Worm (Caenorhabditis elegans) whole organism, L4 larva: ENCODE results near the gene dhcr-24.

ENCODE experiments used
- F26F4.8 ChIP-seq: fragments of 200-800 bp; sonication (Bioruptor generic); conservative IDR thresholded peaks from 2 replicates; pipeline ENCODE4 v1.3.6; 2022; ENCODE audit warnings: missing genetic modification characterization, missing compliant biosample characterization
- F44E2.7 ChIP-seq: fragments of 200-800 bp; sonication (Bioruptor generic); IDR thresholded peaks from 2 replicates; pipeline ENCODE4 v2.1.2; 2022; ENCODE audit warnings: missing genetic modification characterization, missing compliant biosample characterization
- F49E8.2 ChIP-seq: sonication (generic microtip); optimal IDR thresholded peaks from 2 replicates; lab custom pipeline; 2016; ENCODE audit warnings: missing compliant biosample characterization, mild to moderate bottlenecking, missing genetic modification characterization, borderline replicate concordance
- R02D3.7 ChIP-seq: fragments of 150-350 bp; sonication (generic microtip); optimal IDR thresholded peaks from 3 replicates; lab custom pipeline; 2014; ENCODE audit warnings: missing biosample characterization, missing genetic modification characterization
- T20F7.1 ChIP-seq: fragments of 200-800 bp; sonication (Bioruptor generic); optimal IDR thresholded peaks from 2 replicates; lab custom pipeline; 2018; ENCODE audit warnings: mild to moderate bottlenecking, missing genetic modification characterization, missing compliant biosample characterization
- ZK337.2 ChIP-seq: fragments of 200-800 bp; sonication (Bioruptor generic); IDR thresholded peaks from 2 replicates; pipeline ENCODE4 v1.3.6; 2022; ENCODE audit warnings: missing genetic modification reagents, missing genetic modification characterization, missing compliant biosample characterization
- ZK546.5 ChIP-seq, 2 experiments: sonication (generic microtip); optimal IDR thresholded peaks; 2 replicates each; lab custom pipeline; 2017; ENCODE audit warnings: missing biosample characterization in 2 of 2, missing genetic modification characterization in 2 of 2
- aha-1 ChIP-seq: fragments of 150-350 bp; peaks from one replicate; lab custom pipeline; 2014; ENCODE audit warnings: missing biosample characterization, missing genetic modification characterization
- aly-2 ChIP-seq: sonication (generic microtip); optimal IDR thresholded peaks from 2 replicates; lab custom pipeline; 2018; ENCODE audit warnings: missing biosample characterization, missing genetic modification characterization
- ama-1 ChIP-seq: fragments of 150-350 bp; optimal IDR thresholded peaks from 2 replicates; lab custom pipeline; 2014; ENCODE audit warnings: inconsistent platforms, mixed read lengths
- arid-1 ChIP-seq: fragments of 200-800 bp; sonication (Bioruptor generic); conservative IDR thresholded peaks from 2 replicates; pipeline ENCODE4 v1.3.6; 2022; ENCODE audit warnings: missing genetic modification reagents, missing genetic modification characterization, missing compliant biosample characterization
- attf-4 ChIP-seq: sonication (generic microtip); optimal IDR thresholded peaks from 3 replicates; lab custom pipeline; 2017; ENCODE audit warnings: missing biosample characterization, missing genetic modification characterization
- ceh-20 ChIP-seq: fragments of 200-800 bp; sonication (Bioruptor generic); IDR thresholded peaks from 2 replicates; pipeline ENCODE4 v1.3.6; 2022; ENCODE audit warnings: missing genetic modification reagents, missing genetic modification characterization, missing compliant biosample characterization
- ceh-82 ChIP-seq: sonication (generic microtip); optimal IDR thresholded peaks from 2 replicates; lab custom pipeline; 2017; ENCODE audit warnings: missing biosample characterization, missing genetic modification characterization
- cey-2 ChIP-seq: sonication (generic microtip); optimal IDR thresholded peaks from 3 replicates; lab custom pipeline; 2017; ENCODE audit warnings: missing genetic modification characterization, mild to moderate bottlenecking, missing compliant biosample characterization, antibody characterized with exemption, borderline replicate concordance; ENCODE audit not compliant: insufficient read depth
- ctbp-1 ChIP-seq: fragments of 200-800 bp; sonication (Bioruptor generic); IDR thresholded peaks from 2 replicates; pipeline ENCODE4 v1.3.6; 2022; ENCODE audit warnings: missing genetic modification reagents, missing genetic modification characterization, missing compliant biosample characterization
- daf-19 ChIP-seq: fragments of 200-800 bp; sonication (Bioruptor generic); conservative IDR thresholded peaks from 2 replicates; pipeline ENCODE4 v1.3.6; 2022; ENCODE audit warnings: missing genetic modification characterization, missing compliant biosample characterization
- dmd-8 ChIP-seq: fragments of 200-800 bp; sonication (Bioruptor generic); IDR thresholded peaks from 2 replicates; pipeline ENCODE4 v1.3.6; 2022; ENCODE audit warnings: missing genetic modification characterization, missing compliant biosample characterization
- dmd-9 ChIP-seq: fragments of 200-800 bp; sonication (Bioruptor generic); IDR thresholded peaks from 2 replicates; pipeline ENCODE4 v1.3.6; 2022; ENCODE audit warnings: missing genetic modification reagents, missing genetic modification characterization, missing compliant biosample characterization
- egl-43 ChIP-seq: fragments of 200-800 bp; sonication (Bioruptor generic); IDR thresholded peaks from 2 replicates; pipeline ENCODE4 v1.3.6; 2022; ENCODE audit warnings: missing genetic modification reagents, missing genetic modification characterization, missing compliant biosample characterization
- fkh-10 ChIP-seq: fragments of 150-350 bp; optimal IDR thresholded peaks from 2 replicates; lab custom pipeline; 2014; ENCODE audit warnings: missing biosample characterization, missing genetic modification reagents, missing genetic modification characterization
- gei-8 ChIP-seq: fragments of 200-800 bp; sonication (Bioruptor generic); optimal IDR thresholded peaks from 2 replicates; lab custom pipeline; 2018; ENCODE audit warnings: mild to moderate bottlenecking, missing genetic modification characterization, missing compliant biosample characterization
- hlh-30 ChIP-seq: sonication (generic microtip); optimal IDR thresholded peaks from 2 replicates; lab custom pipeline; 2017; ENCODE audit warnings: antibody characterized with exemption, mild to moderate bottlenecking, missing genetic modification characterization, missing compliant biosample characterization; ENCODE audit not compliant: insufficient read depth
- hmg-1.1 ChIP-seq: fragments of 200-800 bp; sonication (Bioruptor generic); IDR thresholded peaks from 2 replicates; pipeline ENCODE4 v1.3.6; 2022; ENCODE audit warnings: missing genetic modification reagents, missing genetic modification characterization, missing compliant biosample characterization
- jun-1 ChIP-seq: fragments of 150-350 bp; optimal IDR thresholded peaks from 2 replicates; lab custom pipeline; 2014; ENCODE audit warnings: missing biosample characterization, missing genetic modification reagents, missing genetic modification characterization
- lim-7 ChIP-seq: fragments of 200-800 bp; sonication (Bioruptor generic); IDR thresholded peaks from 2 replicates; pipeline ENCODE4 v1.3.6; 2022; ENCODE audit warnings: missing genetic modification characterization, missing compliant biosample characterization
- lin-15B ChIP-seq: fragments of 150-350 bp; sonication (generic microtip); optimal IDR thresholded peaks from 3 replicates; lab custom pipeline; 2014; ENCODE audit warnings: missing biosample characterization, missing genetic modification characterization
- lin-38 ChIP-seq: fragments of 200-800 bp; sonication (Bioruptor generic); IDR thresholded peaks from 2 replicates; pipeline ENCODE4 v1.3.6; 2022; ENCODE audit warnings: missing genetic modification reagents, missing genetic modification characterization, missing compliant biosample characterization
- lir-3 ChIP-seq: sonication (generic microtip); optimal IDR thresholded peaks from 2 replicates; lab custom pipeline; 2016; ENCODE audit warnings: mild to moderate bottlenecking, missing genetic modification characterization, missing compliant biosample characterization
- lsy-2 ChIP-seq, 2 experiments: fragments of 150-350 bp in 1 of 2; sonication (generic microtip) in 1 of 2; optimal IDR thresholded peaks; 2 replicates each; lab custom pipeline; 2014 to 2017; ENCODE audit warnings: missing biosample characterization in 2 of 2, missing genetic modification characterization in 2 of 2
- madf-9 ChIP-seq: fragments of 200-800 bp; sonication (Bioruptor generic); conservative IDR thresholded peaks from 2 replicates; pipeline ENCODE4 v1.3.6; 2022; ENCODE audit warnings: missing genetic modification reagents, missing genetic modification characterization, missing compliant biosample characterization
- mdl-1 ChIP-seq, 2 experiments: fragments of 150-350 bp in 1 of 2; sonication (generic microtip) in 1 of 2; optimal IDR thresholded peaks; 2 replicates each; lab custom pipeline; 2014 to 2017; ENCODE audit warnings: missing biosample characterization in 2 of 2, missing genetic modification characterization in 2 of 2
- mes-2 ChIP-seq: sonication (generic microtip); optimal IDR thresholded peaks from 2 replicates; lab custom pipeline; 2016; ENCODE audit warnings: missing genotype, mild to moderate bottlenecking, missing genetic modification characterization, missing compliant biosample characterization; ENCODE audit not compliant: poor library complexity, severe bottlenecking
- mxl-2 ChIP-seq: fragments of 200-800 bp; sonication (Bioruptor generic); conservative IDR thresholded peaks from 2 replicates; pipeline ENCODE4 v1.3.6; 2022; ENCODE audit warnings: missing genetic modification reagents, missing genetic modification characterization, missing compliant biosample characterization
- mxl-3 ChIP-seq: fragments of 200-800 bp; sonication (Bioruptor generic); optimal IDR thresholded peaks from 2 replicates; lab custom pipeline; 2018; ENCODE audit warnings: mild to moderate bottlenecking, missing genetic modification characterization, missing compliant biosample characterization
- nhr-102 ChIP-seq: sonication (generic microtip); optimal IDR thresholded peaks from 2 replicates; lab custom pipeline; 2016; ENCODE audit warnings: mild to moderate bottlenecking, missing genetic modification characterization, moderate library complexity, missing compliant biosample characterization
- nhr-237 ChIP-seq: sonication (generic microtip); optimal IDR thresholded peaks from 2 replicates; lab custom pipeline; 2017; ENCODE audit warnings: missing biosample characterization, missing genetic modification characterization
- nhr-28 ChIP-seq: fragments of 150-350 bp; optimal IDR thresholded peaks from 2 replicates; lab custom pipeline; 2014; ENCODE audit warnings: missing biosample characterization, missing genetic modification characterization
- nhr-76 ChIP-seq: fragments of 150-350 bp; optimal IDR thresholded peaks from 2 replicates; lab custom pipeline; 2014; ENCODE audit warnings: missing biosample characterization, missing genetic modification characterization
- nhr-77 ChIP-seq: fragments of 150-350 bp; optimal IDR thresholded peaks from 2 replicates; lab custom pipeline; 2014; ENCODE audit warnings: missing biosample characterization, missing genetic modification characterization
- php-3 ChIP-seq: fragments of 200-800 bp; sonication (Bioruptor generic); IDR thresholded peaks from 2 replicates; pipeline ENCODE4 v1.3.6; 2022; ENCODE audit warnings: missing genetic modification reagents, missing genetic modification characterization, missing compliant biosample characterization
- sdz-12 ChIP-seq: fragments of 200-800 bp; sonication (Bioruptor generic); optimal IDR thresholded peaks from 2 replicates; lab custom pipeline; 2018; ENCODE audit warnings: mild to moderate bottlenecking, missing genetic modification characterization, missing compliant biosample characterization
- skn-1 ChIP-seq: fragments of 150-350 bp; optimal IDR thresholded peaks from 2 replicates; lab custom pipeline; 2014; ENCODE audit warnings: missing biosample characterization, missing genetic modification characterization
- snpc-1.2 ChIP-seq: fragments of 200-800 bp; sonication (Bioruptor generic); IDR thresholded peaks from 2 replicates; pipeline ENCODE4 v1.3.6; 2022; ENCODE audit warnings: missing genetic modification reagents, missing genetic modification characterization, missing compliant biosample characterization
- spr-3 ChIP-seq: fragments of 200-800 bp; sonication (Bioruptor generic); optimal IDR thresholded peaks from 2 replicates; lab custom pipeline; 2018; ENCODE audit warnings: mild to moderate bottlenecking, missing genetic modification characterization, missing compliant biosample characterization
- tra-1 ChIP-seq: fragments of 200-800 bp; sonication (Bioruptor generic); IDR thresholded peaks from 2 replicates; pipeline ENCODE4 v1.3.6; 2022; ENCODE audit warnings: missing genetic modification reagents, missing genetic modification characterization, missing compliant biosample characterization
- unc-62 ChIP-seq, 3 experiments: fragments of 150-350 bp in 1 of 3; sonication (generic microtip); optimal IDR thresholded peaks in 2 of 3; peaks in 1 of 3; 1 replicate in 1 of 3; 2 replicates in 2 of 3; lab custom pipeline; 2014 to 2017; ENCODE audit warnings: missing biosample characterization in 3 of 3, missing genetic modification characterization in 3 of 3, missing genetic modification reagents in 3 of 3, missing genotype in 1 of 3
- zfp-2 ChIP-seq: sonication (generic microtip); optimal IDR thresholded peaks from 2 replicates; lab custom pipeline; 2016; ENCODE audit warnings: mild to moderate bottlenecking, missing genetic modification characterization, missing compliant biosample characterization
- zfp-3 ChIP-seq: fragments of 200-800 bp; sonication (Bioruptor generic); conservative IDR thresholded peaks from 2 replicates; pipeline ENCODE4 v1.3.6; 2022; ENCODE audit warnings: missing genetic modification reagents, missing genetic modification characterization, missing compliant biosample characterization
- zip-2 ChIP-seq: fragments of 150-350 bp; optimal IDR thresholded peaks from 2 replicates; lab custom pipeline; 2014; ENCODE audit warnings: missing biosample characterization, missing genetic modification characterization
- ztf-11 ChIP-seq: fragments of 150-350 bp; optimal IDR thresholded peaks from 2 replicates; lab custom pipeline; 2014; ENCODE audit warnings: missing biosample characterization, missing genetic modification characterization
- ztf-7 ChIP-seq: fragments of 150-350 bp; optimal IDR thresholded peaks from 2 replicates; lab custom pipeline; 2014; ENCODE audit warnings: missing biosample characterization, missing genetic modification characterization

The dhcr-24 gene

ce11 chrX:2580524-2580981, 16.6 kb upstream of the dhcr-24 start, which contains the start of gene H01M10.1 (continued):
- TF ChIP-seq R02D3.7 (tag; lab: Kevin White, UChicago) (no peak), mdl-1 (tag; optimal IDR thresholded peaks at IDR 0.05; lab: Kevin White, UChicago) (peak in 1 of 2 experiments; percentile 4), dmd-9 (GFP tag; lab: Robert Waterston, UW) (no peak), sdz-12 (GFP tag; lab: Kevin White, UChicago) (no peak), nhr-28 (tag; lab: Kevin White, UChicago) (peak; percentile 82), mxl-3 (GFP tag; lab: Kevin White, UChicago) (peak; percentile 14), ctbp-1 (GFP tag; lab: Robert Waterston, UW) (no peak), hlh-30 (tag; lab: Kevin White, UChicago) (peak; percentile 52), nhr-102 (tag; lab: Kevin White, UChicago) (peak; percentile 34), zfp-3 (GFP tag; lab: Robert Waterston, UW) (no peak), aha-1 (tag; lab: Kevin White, UChicago) (no peak), ZK337.2 (GFP tag; lab: Robert Waterston, UW) (no peak), jun-1 (tag; lab: Kevin White, UChicago) (no peak), hmg-1.1 (GFP tag; lab: Robert Waterston, UW) (no peak), lin-38 (no peak), zip-2 (tag; lab: Kevin White, UChicago) (no peak), mes-2 (tag; lab: Kevin White, UChicago) (peak; percentile 40), ceh-82 (no peak), lim-7 (GFP tag; lab: Robert Waterston, UW) (no peak), F26F4.8 (GFP tag; lab: Robert Waterston, UW) (no peak), daf-19 (GFP tag; lab: Robert Waterston, UW) (no peak), tra-1 (no peak), ztf-7 (tag; lab: Kevin White, UChicago) (no peak), F49E8.2 (tag; lab: Kevin White, UChicago) (no peak), zfp-2 (tag; lab: Kevin White, UChicago) (no peak), T20F7.1 (no peak), ceh-20 (GFP tag; lab: Robert Waterston, UW) (no peak), arid-1 (no peak), madf-9 (GFP tag; lab: Robert Waterston, UW) (no peak), dmd-8 (GFP tag; lab: Robert Waterston, UW) (no peak), nhr-77 (peak; percentile 73), spr-3 (GFP tag; lab: Kevin White, UChicago) (no peak), snpc-1.2 (GFP tag; lab: Robert Waterston, UW) (no peak), fkh-10 (no peak), attf-4 (no peak), lin-15B (tag; lab: Kevin White, UChicago) (no peak), skn-1 (tag; lab: Kevin White, UChicago) (no peak), cey-2 (tag; lab: Kevin White, UChicago) (no peak), ZK546.5 (tag; optimal IDR thresholded peaks at IDR 0.05; lab: Kevin White, UChicago) (no peak), aly-2 (no peak), nhr-76 (tag; lab: Kevin White, UChicago) (no peak), lir-3 (tag; lab: Kevin White, UChicago) (no peak), mxl-2 (GFP tag; lab: Robert Waterston, UW) (no peak), ama-1 (lab: Kevin White, UChicago) (no peak), egl-43 (GFP tag; lab: Robert Waterston, UW) (no peak), nhr-237 (tag; lab: Kevin White, UChicago) (no peak), lsy-2 (tag; optimal IDR thresholded peaks at IDR 0.05; lab: Kevin White, UChicago) (no peak), php-3 (GFP tag; lab: Robert Waterston, UW) (peak; percentile 83), ztf-11 (tag; lab: Kevin White, UChicago) (no peak), F44E2.7 (GFP tag; lab: Robert Waterston, UW) (no peak), gei-8 (GFP tag; lab: Kevin White, UChicago) (no peak), unc-62 (GFP tag; optimal IDR thresholded peaks at IDR 0.05 in 1 of 2; lab: Kevin White, UChicago) (no peak), unc-62 (tag; optimal IDR thresholded peaks at IDR 0.05; lab: Kevin White, UChicago) (no peak)
